Worm (Caenorhabditis elegans) whole organism, L2 larva: ENCODE data around the gene tsen-34.
A peak's percentile ranks its signal among the peaks of the same experiment; 100 is the strongest.
"Not testable (repeated sequence)": the region's sequence is repeated elsewhere in the genome, so short reads cannot be mapped to it uniquely, and the experiment has no call there.

ENCODE experiments used
- C34F6.9 ChIP-seq: fragments of 150-350 bp; optimal IDR thresholded peaks from 2 replicates; lab custom pipeline; 2014; ENCODE audit warnings: missing biosample characterization, missing genetic modification characterization
- R02D3.7 ChIP-seq: fragments of 150-350 bp; optimal IDR thresholded peaks from 2 replicates; lab custom pipeline; 2014; ENCODE audit warnings: missing biosample characterization, missing genetic modification characterization
- alr-1 ChIP-seq: fragments of 150-350 bp; optimal IDR thresholded peaks from 2 replicates; lab custom pipeline; 2014; ENCODE audit warnings: missing biosample characterization, missing genetic modification characterization
- aly-2 ChIP-seq: fragments of 150-350 bp; optimal IDR thresholded peaks from 2 replicates; lab custom pipeline; 2014; ENCODE audit warnings: missing biosample characterization, missing genetic modification characterization
- ceh-16 ChIP-seq: fragments of 150-350 bp; optimal IDR thresholded peaks from 2 replicates; lab custom pipeline; 2014; ENCODE audit warnings: missing biosample characterization, missing genetic modification characterization
- ceh-82 ChIP-seq: fragments of 150-350 bp; optimal IDR thresholded peaks from 2 replicates; lab custom pipeline; 2014; ENCODE audit warnings: missing biosample characterization, missing genetic modification characterization
- elt-1 ChIP-seq: fragments of 150-350 bp; optimal IDR thresholded peaks from 2 replicates; lab custom pipeline; 2014; ENCODE audit warnings: missing biosample characterization, missing genetic modification characterization
- fos-1 ChIP-seq: fragments of 150-350 bp; optimal IDR thresholded peaks from 2 replicates; lab custom pipeline; 2014; ENCODE audit warnings: missing biosample characterization, missing genetic modification characterization
- gmeb-1 ChIP-seq: fragments of 150-350 bp; optimal IDR thresholded peaks from 2 replicates; lab custom pipeline; 2014; ENCODE audit warnings: missing biosample characterization, missing genetic modification characterization
- lin-11 ChIP-seq: fragments of 150-350 bp; sonication (generic microtip); optimal IDR thresholded peaks from 2 replicates; lab custom pipeline; 2014; ENCODE audit warnings: missing biosample characterization, missing genetic modification characterization, inconsistent platforms, mixed read lengths
- lin-13 ChIP-seq: fragments of 150-350 bp; optimal IDR thresholded peaks from 2 replicates; lab custom pipeline; 2014; ENCODE audit warnings: missing biosample characterization, missing genetic modification reagents, missing genetic modification characterization
- mab-5 ChIP-seq: fragments of 150-350 bp; optimal IDR thresholded peaks from 2 replicates; lab custom pipeline; 2014; ENCODE audit warnings: missing biosample characterization, missing genetic modification characterization
- mbf-1 ChIP-seq: sonication (generic microtip); optimal IDR thresholded peaks from 2 replicates; lab custom pipeline; 2017; ENCODE audit warnings: missing biosample characterization, missing genetic modification characterization
- mdl-1 ChIP-seq, 2 experiments: fragments of 150-350 bp in 1 of 2; sonication (generic microtip) in 1 of 2; optimal IDR thresholded peaks; 2 replicates each; lab custom pipeline; 2017; ENCODE audit warnings: missing biosample characterization in 2 of 2, missing genetic modification characterization in 2 of 2
- nhr-10 ChIP-seq: sonication (generic microtip); optimal IDR thresholded peaks from 2 replicates; lab custom pipeline; 2017; ENCODE audit warnings: missing biosample characterization, missing genetic modification characterization
- nhr-11 ChIP-seq: fragments of 150-350 bp; optimal IDR thresholded peaks from 2 replicates; lab custom pipeline; 2014; ENCODE audit warnings: missing biosample characterization, missing genetic modification characterization
- nhr-129 ChIP-seq: fragments of 150-350 bp; optimal IDR thresholded peaks from 2 replicates; lab custom pipeline; 2014; ENCODE audit warnings: missing biosample characterization, missing genetic modification characterization
- nhr-21 ChIP-seq: fragments of 150-350 bp; optimal IDR thresholded peaks from 2 replicates; lab custom pipeline; 2014; ENCODE audit warnings: missing biosample characterization, missing genetic modification characterization
- nhr-237 ChIP-seq: fragments of 150-350 bp; optimal IDR thresholded peaks from 2 replicates; lab custom pipeline; 2014; ENCODE audit warnings: missing biosample characterization, missing genetic modification characterization
- peb-1 ChIP-seq: fragments of 150-350 bp; optimal IDR thresholded peaks from 2 replicates; lab custom pipeline; 2014; ENCODE audit warnings: missing biosample characterization, missing genetic modification characterization
- sem-4 ChIP-seq: fragments of 150-350 bp; optimal IDR thresholded peaks from 2 replicates; lab custom pipeline; 2014; ENCODE audit warnings: missing biosample characterization, missing genetic modification reagents, missing genetic modification characterization
- sma-3 ChIP-seq: sonication (generic microtip); optimal IDR thresholded peaks from 2 replicates; lab custom pipeline; 2016; ENCODE audit warnings: missing genetic modification reagents, missing genetic modification characterization, missing compliant biosample characterization
- unc-39 ChIP-seq: fragments of 150-350 bp; optimal IDR thresholded peaks from 2 replicates; lab custom pipeline; 2014; ENCODE audit warnings: missing biosample characterization, missing genetic modification characterization
- unc-55 ChIP-seq: fragments of 150-350 bp; sonication (generic microtip); optimal IDR thresholded peaks from 3 replicates; lab custom pipeline; 2014; ENCODE audit warnings: missing biosample characterization, missing genetic modification reagents, missing genetic modification characterization
- unc-62 ChIP-seq: fragments of 150-350 bp; optimal IDR thresholded peaks from 2 replicates; lab custom pipeline; 2014; ENCODE audit warnings: missing biosample characterization, missing genetic modification reagents, missing genetic modification characterization
- zag-1 ChIP-seq: fragments of 150-350 bp; optimal IDR thresholded peaks from 2 replicates; lab custom pipeline; 2014; ENCODE audit warnings: missing biosample characterization, missing genetic modification characterization
- ztf-1 ChIP-seq: fragments of 200-800 bp; sonication (Bioruptor generic); conservative IDR thresholded peaks from 2 replicates; pipeline ENCODE4 v1.3.6; 2022; ENCODE audit warnings: missing genetic modification characterization, missing compliant biosample characterization
- ztf-4 ChIP-seq: fragments of 150-350 bp; optimal IDR thresholded peaks from 2 replicates; lab custom pipeline; 2014; ENCODE audit warnings: missing biosample characterization, missing genetic modification characterization

tsen-34 gene

ce11 chrIV:4140265-4140664 is 38.0 kb upstream of the tsen-34 start, which contains the start of gene F49F1.18:
Gene F49F1.18 (minus strand): TSS chrIV:4140365.
- TF ChIP-seq ceh-82 (tag; lab: Kevin White, UChicago) (no peak), unc-55 (GFP tag; lab: Kevin White, UChicago) (no peak), alr-1 (tag; lab: Kevin White, UChicago) (no peak), R02D3.7 (tag; lab: Kevin White, UChicago) (no peak), elt-1 (tag; lab: Kevin White, UChicago) (no peak)

- no peak for TF ChIP-seq unc-39 (tag; lab: Kevin White, UChicago)
- no peak for TF ChIP-seq gmeb-1 (tag; lab: Kevin White, UChicago)
- TF ChIP-seq lin-13 (GFP tag; lab: Kevin White, UChicago) = no peak
- no peak for TF ChIP-seq ceh-16
- no peak for TF ChIP-seq mab-5 (tag; lab: Kevin White, UChicago)
- no peak for TF ChIP-seq ztf-1
- no peak for TF ChIP-seq nhr-129
- TF ChIP-seq unc-62 (GFP tag; lab: Kevin White, UChicago) = no peak
- TF ChIP-seq nhr-10 (tag; lab: Kevin White, UChicago) = no peak
- TF ChIP-seq sma-3 (GFP tag; lab: Kevin White, UChicago) = no peak
- no peak for TF ChIP-seq alr-1 (tag; lab: Kevin White, UChicago)
Observed at ce11 chrIV:4141311-4141710, 36.9 kb upstream of the tsen-34 start, which contains the start of gene F49F1.11. Gene F49F1.11 (minus strand): TSS chrIV:4141411.

- not testable (repeated sequence) for TF ChIP-seq nhr-10 (tag; lab: Kevin White, UChicago); mbf-1 (tag; lab: Kevin White, UChicago); mdl-1 (tag; optimal IDR thresholded peaks at IDR 0.05; lab: Kevin White, UChicago)
Observed at ce11 chrIV:4142986-4143385, 35.3 kb upstream of the tsen-34 start, which contains the start of gene F49F1.12. Gene F49F1.12 (minus strand): TSS chrIV:4143086.

ce11 chrIV:4144784-4145183 is 33.5 kb upstream of the tsen-34 start, which contains the start of gene R07C12.3:
Gene R07C12.3 (plus strand): TSS chrIV:4145084.
- TF ChIP-seq unc-39 (tag; lab: Kevin White, UChicago) (no peak), lin-11 (tag; lab: Kevin White, UChicago) (no peak), peb-1 (no peak), C34F6.9 (tag; lab: Kevin White, UChicago) (no peak), aly-2 (no peak), zag-1 (tag; lab: Kevin White, UChicago) (no peak), fos-1 (tag; lab: Kevin White, UChicago) (no peak), nhr-237 (no peak)

ce11 chrIV:4147891-4148290 is 30.4 kb upstream of the tsen-34 start:
- TF ChIP-seq sem-4 (tag; lab: Kevin White, UChicago) (no peak), mdl-1 (tag; optimal IDR thresholded peaks at IDR 0.05; lab: Kevin White, UChicago) (no peak), fos-1 (tag; lab: Kevin White, UChicago) (peak; percentile 91)

- TF ChIP-seq fos-1 (tag; lab: Kevin White, UChicago) (peak; percentile 9), ztf-4 (tag; lab: Kevin White, UChicago) (no peak)
Observed at ce11 chrIV:4150138-4150537, 28.1 kb upstream of the tsen-34 start.

ce11 chrIV:4152143-4152542 is 26.1 kb upstream of the tsen-34 start, which contains the start of the genes K08D10.10 and R07C12.1:
Gene K08D10.10 (plus strand): TSS chrIV:4152235.
Gene R07C12.1 (plus strand): TSS chrIV:4152456.
- peak; percentile 69 for TF ChIP-seq fos-1 (tag; lab: Kevin White, UChicago)
- no peak for TF ChIP-seq nhr-21 (tag; lab: Kevin White, UChicago)

ce11 chrIV:4154641-4155040 is 23.6 kb upstream of the tsen-34 start, which contains the start of gene K08D10.14:
Gene K08D10.14 (plus strand): TSS chrIV:4154941.
- TF ChIP-seq fos-1 (tag; lab: Kevin White, UChicago) (peak; percentile 0), nhr-11 (tag; lab: Kevin White, UChicago) (no peak)
